Worm (Caenorhabditis elegans) whole organism, L3 larva: ENCODE data around the gene C35D10.7.

ENCODE experiments used
- R02D3.7 ChIP-seq: fragments of 150-350 bp; optimal IDR thresholded peaks from 2 replicates; lab custom pipeline; 2014; ENCODE audit warnings: missing biosample characterization, missing genetic modification characterization
- fos-1 ChIP-seq: fragments of 150-350 bp; optimal IDR thresholded peaks from 2 replicates; lab custom pipeline; 2014; ENCODE audit warnings: missing biosample characterization, missing genetic modification characterization
- nhr-28 ChIP-seq: fragments of 150-350 bp; optimal IDR thresholded peaks from 2 replicates; lab custom pipeline; 2014; ENCODE audit warnings: missing biosample characterization, missing genetic modification characterization

- TF ChIP-seq nhr-28 (tag; lab: Kevin White, UChicago) (no peak), fos-1 (tag; lab: Kevin White, UChicago) (no peak), R02D3.7 (no peak)
Measured at ce11 chrIII:4895313-4895712, 39.3 kb downstream of the C35D10.7 start.
